Worm (Caenorhabditis elegans) whole organism, young adult: ENCODE results near the gene cnc-4.

Source experiments
- K11D2.4 ChIP-seq: fragments of 200-800 bp; sonication (Bioruptor generic); IDR thresholded peaks from 2 replicates; pipeline ENCODE4 v1.3.6; 2022; ENCODE audit warnings: missing genetic modification reagents, missing genetic modification characterization, missing compliant biosample characterization
- Y67H2A.10 ChIP-seq: fragments of 200-800 bp; sonication (Bioruptor generic); conservative IDR thresholded peaks from 2 replicates; pipeline ENCODE4 v1.3.6; 2022; ENCODE audit warnings: missing genetic modification reagents, missing genetic modification characterization, missing compliant biosample characterization
- atf-7 ChIP-seq: sonication (generic microtip); optimal IDR thresholded peaks from 2 replicates; lab custom pipeline; 2017; ENCODE audit warnings: mild to moderate bottlenecking, missing genetic modification characterization, missing compliant biosample characterization
- madf-10 ChIP-seq: sonication (generic microtip); optimal IDR thresholded peaks from 2 replicates; lab custom pipeline; 2016; ENCODE audit warnings: mild to moderate bottlenecking, missing genetic modification characterization, missing compliant biosample characterization
- mcd-1 ChIP-seq: fragments of 200-800 bp; sonication (Bioruptor generic); IDR thresholded peaks from 2 replicates; pipeline ENCODE4 v1.3.6; 2022; ENCODE audit warnings: missing genetic modification reagents, missing genetic modification characterization, missing compliant biosample characterization
- sdz-38 ChIP-seq: sonication (generic microtip); optimal IDR thresholded peaks from 2 replicates; lab custom pipeline; 2016; ENCODE audit warnings: missing genotype, missing genetic modification characterization, missing compliant biosample characterization
- unc-62 ChIP-seq: fragments of 150-350 bp; optimal IDR thresholded peaks from 2 replicates; lab custom pipeline; 2014; ENCODE audit warnings: missing biosample characterization, missing genetic modification reagents, missing genetic modification characterization

DNA sequence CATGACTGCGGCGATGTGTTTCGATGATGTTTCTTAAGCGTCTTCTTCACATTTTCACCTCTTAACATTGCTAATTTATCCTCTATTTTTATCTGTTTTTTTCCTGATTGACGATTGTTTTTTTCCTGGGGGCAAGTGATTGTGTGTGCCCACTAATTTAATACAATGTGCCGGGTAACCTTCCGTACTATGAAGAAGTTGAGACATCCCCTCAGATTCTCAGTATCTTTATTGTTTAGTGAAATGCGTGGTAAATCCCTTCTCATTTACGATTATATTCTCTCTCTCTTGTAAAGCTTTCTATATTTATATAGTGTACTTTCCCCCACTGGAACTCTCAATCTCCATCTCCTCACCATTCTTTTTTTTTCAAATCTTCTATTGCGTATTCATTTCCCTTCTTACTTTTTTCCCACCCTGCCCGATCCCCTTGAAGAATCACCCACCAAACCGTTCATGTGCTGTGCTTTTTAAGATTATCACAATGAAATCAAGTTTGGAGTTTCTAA lies 29.3 kb downstream of the cnc-4 start:
- TF ChIP-seq Y67H2A.10 (GFP tag; lab: Robert Waterston, UW), result no peak
- TF ChIP-seq atf-7 (tag; lab: Kevin White, UChicago), result no peak
- no peak for TF ChIP-seq madf-10
- TF ChIP-seq unc-62, result no peak
- no peak for TF ChIP-seq sdz-38
- no peak for TF ChIP-seq mcd-1 (GFP tag; lab: Robert Waterston, UW)
- TF ChIP-seq K11D2.4 (GFP tag; lab: Robert Waterston, UW), result no peak
